Fruit fly (Drosophila melanogaster) whole organism, wandering third instar larva: ENCODE data around the gene Naa20B.

Experiments
- Abd-B ChIP-seq: fragments of >200 bp; optimal IDR thresholded peaks from 2 replicates; lab custom pipeline; 2017; ENCODE audit warnings: missing biosample characterization, missing genetic modification characterization
- Hr78 ChIP-seq: fragments of >200 bp; optimal IDR thresholded peaks from 2 replicates; lab custom pipeline; 2017; ENCODE audit warnings: missing biosample characterization, missing genetic modification characterization
- OdsH ChIP-seq: fragments of 200-800 bp; sonication (Bioruptor generic); optimal IDR thresholded peaks from 2 replicates; lab custom pipeline; 2016; ENCODE audit warnings: missing biosample characterization, mild to moderate bottlenecking, missing genetic modification characterization
- Sp1 ChIP-seq: fragments of 200-800 bp; sonication (Bioruptor generic); optimal IDR thresholded peaks from 3 replicates; lab custom pipeline; 2019; ENCODE audit warnings: missing biosample characterization, mild to moderate bottlenecking, missing genetic modification characterization, moderate library complexity
- br ChIP-seq: fragments of 200-800 bp; sonication (Bioruptor generic); optimal IDR thresholded peaks from 2 replicates; lab custom pipeline; 2016; ENCODE audit warnings: missing biosample characterization, missing genetic modification characterization
- brk ChIP-seq: fragments of 200-800 bp; sonication (Bioruptor generic); optimal IDR thresholded peaks from 2 replicates; lab custom pipeline; 2016; ENCODE audit warnings: missing biosample characterization, mild to moderate bottlenecking, missing genetic modification characterization
- ey ChIP-seq: fragments of 200-800 bp; sonication (Bioruptor generic); optimal IDR thresholded peaks from 2 replicates; lab custom pipeline; 2016; ENCODE audit warnings: missing biosample characterization, missing genetic modification characterization
- foxo ChIP-seq, 2 experiments: fragments of 200-800 bp; sonication (Bioruptor generic); optimal IDR thresholded peaks; 2 replicates in 1 of 2; 3 replicates in 1 of 2; lab custom pipeline; 2016 to 2017; ENCODE audit warnings: missing biosample characterization in 2 of 2, missing genetic modification characterization in 2 of 2
- fru ChIP-seq: fragments of 200-800 bp; sonication (Bioruptor generic); optimal IDR thresholded peaks from 3 replicates; lab custom pipeline; 2016; ENCODE audit warnings: missing biosample characterization, mild to moderate bottlenecking, missing genetic modification characterization
- pan ChIP-seq: fragments of >200 bp; optimal IDR thresholded peaks from 2 replicates; lab custom pipeline; 2017
- psq ChIP-seq: fragments of 200-800 bp; sonication (Bioruptor generic); optimal IDR thresholded peaks from 3 replicates; lab custom pipeline; 2017; ENCODE audit warnings: missing biosample characterization, mild to moderate bottlenecking, missing genetic modification characterization, moderate library complexity
- tai ChIP-seq: sonication (Bioruptor generic); optimal IDR thresholded peaks from 2 replicates; lab custom pipeline; 2016; ENCODE audit warnings: missing biosample characterization, missing genetic modification characterization
- usp ChIP-seq: fragments of >200 bp; optimal IDR thresholded peaks from 2 replicates; lab custom pipeline; 2017; ENCODE audit warnings: missing biosample characterization, missing genetic modification characterization

DNA sequence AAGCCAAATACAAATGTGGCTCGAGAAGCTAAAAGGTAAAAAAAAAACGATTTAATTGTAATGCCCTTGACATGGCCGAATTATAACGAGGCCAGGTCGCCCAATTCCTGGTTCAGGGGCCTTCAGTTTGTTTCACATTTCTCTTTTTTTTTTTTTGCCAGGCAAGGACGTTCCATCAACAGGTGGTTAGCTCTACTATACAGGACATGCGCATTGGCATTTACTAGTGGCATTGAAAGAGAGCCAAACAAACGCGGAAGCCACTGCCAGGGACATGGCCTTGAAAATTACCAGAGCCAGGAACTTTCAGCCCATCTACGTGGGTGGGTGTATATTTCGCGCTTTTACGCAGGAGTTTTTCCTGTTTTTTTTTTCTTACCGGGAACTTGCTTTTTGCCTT is 28.5 kb downstream of the Naa20B start:
- TF ChIP-seq brk (GFP tag; lab: Kevin White, UChicago), result no peak
- no peak for TF ChIP-seq psq (GFP tag; lab: Kevin White, UChicago)
- TF ChIP-seq tai (GFP tag; lab: Kevin White, UChicago), result no peak
- TF ChIP-seq Hr78 (GFP tag; lab: Kevin White, UChicago), result no peak
- TF ChIP-seq Sp1 (GFP tag; lab: Kevin White, UChicago), result no peak
- no peak for TF ChIP-seq usp (GFP tag; lab: Kevin White, UChicago)
- no peak for TF ChIP-seq pan (lab: Kevin White, UChicago)
- no peak for TF ChIP-seq Abd-B
- TF ChIP-seq foxo (GFP tag; optimal IDR thresholded peaks at IDR 0.05; lab: Kevin White, UChicago), result no peak
- TF ChIP-seq br (GFP tag; lab: Kevin White, UChicago), result no peak
- no peak for TF ChIP-seq ey (GFP tag; lab: Kevin White, UChicago)
- TF ChIP-seq OdsH (GFP tag; lab: Kevin White, UChicago), result no peak
- no peak for TF ChIP-seq fru (GFP tag; lab: Kevin White, UChicago)
